Fruit fly (Drosophila melanogaster) Kc167 (cell line): ENCODE results near the gene CG5071.

ENCODE experiments used
- Myc ChIP-seq: fragments of >200 bp; optimal IDR thresholded peaks from 2 replicates; lab custom pipeline; 2017; ENCODE audit warnings: missing external identifiers
- Sin3A ChIP-seq: fragments of >200 bp; optimal IDR thresholded peaks from 2 replicates; lab custom pipeline; 2018; ENCODE audit warnings: missing external identifiers
- h ChIP-seq: fragments of >200 bp; optimal IDR thresholded peaks from 3 replicates; lab custom pipeline; 2018; ENCODE audit warnings: missing external identifiers
- insv ChIP-seq: fragments of >200 bp; optimal IDR thresholded peaks from 3 replicates; lab custom pipeline; 2018; ENCODE audit warnings: missing external identifiers
- psq ChIP-seq: fragments of >200 bp; optimal IDR thresholded peaks from 2 replicates; lab custom pipeline; 2017; ENCODE audit warnings: missing external identifiers
- ttk ChIP-seq: sonication (Bioruptor generic); optimal IDR thresholded peaks from 2 replicates; lab custom pipeline; 2017; ENCODE audit warnings: missing external identifiers

CG5071 gene

dm6 chr3R:25625940-25626624, 7.9 kb downstream of the CG5071 start:
- TF ChIP-seq psq (no peak), ttk (lab: Kevin White, UChicago) (no peak), Sin3A (lab: Kevin White, UChicago) (no peak), Myc (lab: Kevin White, UChicago) (no peak), insv (lab: Kevin White, UChicago) (no peak), h (lab: Kevin White, UChicago) (no peak)

- no peak for TF ChIP-seq h (lab: Kevin White, UChicago)
- no peak for TF ChIP-seq insv (lab: Kevin White, UChicago)
- no peak for TF ChIP-seq Sin3A (lab: Kevin White, UChicago)
- TF ChIP-seq Myc (lab: Kevin White, UChicago): no peak
- TF ChIP-seq psq: no peak
- TF ChIP-seq ttk (lab: Kevin White, UChicago): no peak
These were observed 8.5 kb downstream of the CG5071 start, which contains the start of gene Ssadh for dm6 chr3R:25626625-25627275. TSS of gene Ssadh (minus strand) at chr3R:25626924.

- no peak for TF ChIP-seq ttk (lab: Kevin White, UChicago)
- TF ChIP-seq insv (lab: Kevin White, UChicago): no peak
- no peak for TF ChIP-seq Sin3A (lab: Kevin White, UChicago)
- TF ChIP-seq h (lab: Kevin White, UChicago): no peak
These were observed 10.4 kb downstream of the CG5071 start for dm6 chr3R:25628657-25629056.

dm6 chr3R:25630541-25630940, 12.3 kb downstream of the CG5071 start:
- no peak for TF ChIP-seq psq
- TF ChIP-seq h (lab: Kevin White, UChicago): no peak
- no peak for TF ChIP-seq insv (lab: Kevin White, UChicago)
- no peak for TF ChIP-seq Sin3A (lab: Kevin White, UChicago)
- no peak for TF ChIP-seq ttk (lab: Kevin White, UChicago)
- no peak for TF ChIP-seq Myc (lab: Kevin White, UChicago)

dm6 chr3R:25631079-25631478, 12.9 kb downstream of the CG5071 start:
- TF ChIP-seq psq (no peak), Sin3A (lab: Kevin White, UChicago) (no peak), ttk (lab: Kevin White, UChicago) (no peak), h (lab: Kevin White, UChicago) (no peak), insv (lab: Kevin White, UChicago) (no peak), Myc (lab: Kevin White, UChicago) (no peak)

- TF ChIP-seq Sin3A (lab: Kevin White, UChicago) (no peak), h (lab: Kevin White, UChicago) (no peak), psq (no peak), ttk (lab: Kevin White, UChicago) (no peak), Myc (lab: Kevin White, UChicago) (no peak), insv (lab: Kevin White, UChicago) (no peak)
These were observed 15.7 kb downstream of the CG5071 start for dm6 chr3R:25633865-25634460.

dm6 chr3R:25637294-25638174, 19.3 kb downstream of the CG5071 start, which contains the start of gene jigr1:
TSS of gene jigr1 (plus strand) at chr3R:25637843.
- no peak for TF ChIP-seq insv (lab: Kevin White, UChicago)
- no peak for TF ChIP-seq psq
- TF ChIP-seq Myc (lab: Kevin White, UChicago): no peak
- no peak for TF ChIP-seq h (lab: Kevin White, UChicago)
- TF ChIP-seq ttk (lab: Kevin White, UChicago): no peak
- no peak for TF ChIP-seq Sin3A (lab: Kevin White, UChicago)

dm6 chr3R:25638381-25638780, 20.2 kb downstream of the CG5071 start:
- TF ChIP-seq h (lab: Kevin White, UChicago) (no peak), psq (no peak), Sin3A (lab: Kevin White, UChicago) (no peak), Myc (lab: Kevin White, UChicago) (no peak), insv (lab: Kevin White, UChicago) (no peak)

- TF ChIP-seq h (lab: Kevin White, UChicago) (no peak), Myc (lab: Kevin White, UChicago) (no peak), insv (lab: Kevin White, UChicago) (no peak), ttk (lab: Kevin White, UChicago) (no peak), Sin3A (lab: Kevin White, UChicago) (no peak), psq (no peak)
These were observed 20.7 kb downstream of the CG5071 start for dm6 chr3R:25638961-25639360.

dm6 chr3R:25640463-25640862, 22.2 kb downstream of the CG5071 start:
- TF ChIP-seq Myc (lab: Kevin White, UChicago) (no peak), ttk (lab: Kevin White, UChicago) (no peak), h (lab: Kevin White, UChicago) (no peak), Sin3A (lab: Kevin White, UChicago) (no peak), psq (no peak), insv (lab: Kevin White, UChicago) (no peak)

dm6 chr3R:25644172-25644571, 26.0 kb downstream of the CG5071 start:
- TF ChIP-seq Myc (lab: Kevin White, UChicago) (no peak), ttk (lab: Kevin White, UChicago) (no peak), insv (lab: Kevin White, UChicago) (no peak), h (lab: Kevin White, UChicago) (no peak)
